Fruit fly (Drosophila melanogaster) whole organism, embryonic: Measurements from ENCODE around the gene dgt6.

Source experiments
- Atf3 ChIP-seq: fragments of 200-800 bp; sonication (Bioruptor generic); optimal IDR thresholded peaks from 3 replicates; lab custom pipeline; 2016; ENCODE audit warnings: missing biosample characterization, missing genetic modification characterization
- CG10209 ChIP-seq: fragments of 200-800 bp; sonication (Bioruptor generic); optimal IDR thresholded peaks from 3 replicates; lab custom pipeline; 2017; ENCODE audit warnings: missing biosample characterization, mild to moderate bottlenecking, missing genetic modification characterization, missing genetic modification reagents
- CG1024 ChIP-seq: fragments of 200-800 bp; sonication (Bioruptor generic); IDR thresholded peaks from 2 replicates; pipeline ENCODE4 v1.3.6; 2022; ENCODE audit warnings: missing biosample characterization, missing genetic modification characterization
- CG10267 ChIP-seq: fragments of 200-800 bp; sonication (Bioruptor generic); optimal IDR thresholded peaks from 2 replicates; lab custom pipeline; 2018; ENCODE audit warnings: missing biosample characterization, mild to moderate bottlenecking, missing genetic modification characterization, moderate library complexity
- CG10979 ChIP-seq: fragments of 200-800 bp; sonication (Bioruptor generic); optimal IDR thresholded peaks from 2 replicates; lab custom pipeline; 2018; ENCODE audit warnings: missing biosample characterization, mild to moderate bottlenecking, missing genetic modification characterization, moderate library complexity
- CG13424 ChIP-seq: fragments of 200-800 bp; sonication (Bioruptor generic); optimal IDR thresholded peaks from 2 replicates; lab custom pipeline; 2019; ENCODE audit warnings: missing biosample characterization, mild to moderate bottlenecking, missing genetic modification characterization, moderate library complexity
- CG13894 ChIP-seq: fragments of 200-800 bp; sonication (Bioruptor generic); optimal IDR thresholded peaks from 3 replicates; lab custom pipeline; 2018; ENCODE audit warnings: missing biosample characterization, mild to moderate bottlenecking, missing genetic modification characterization, moderate library complexity
- CG14050 ChIP-seq: fragments of 200-800 bp; sonication (Bioruptor generic); IDR thresholded peaks from 3 replicates; pipeline ENCODE4 v1.3.6; 2022; ENCODE audit warnings: missing biosample characterization, missing genetic modification characterization
- CG14710 ChIP-seq: fragments of 200-800 bp; sonication (Bioruptor generic); optimal IDR thresholded peaks from 3 replicates; lab custom pipeline; 2019; ENCODE audit warnings: missing biosample characterization, mild to moderate bottlenecking, missing genetic modification characterization, moderate library complexity
- CG15696 ChIP-seq: fragments of 200-800 bp; sonication (Bioruptor generic); optimal IDR thresholded peaks from 2 replicates; lab custom pipeline; 2019; ENCODE audit warnings: missing biosample characterization, mild to moderate bottlenecking, missing genetic modification characterization, moderate library complexity
- CG1647 ChIP-seq: fragments of 200-800 bp; sonication (Bioruptor generic); optimal IDR thresholded peaks from 3 replicates; lab custom pipeline; 2016; ENCODE audit warnings: missing biosample characterization, missing genetic modification characterization
- CG17361 ChIP-seq: fragments of 200-800 bp; sonication (Bioruptor generic); IDR thresholded peaks from 3 replicates; pipeline ENCODE4 v1.3.6; 2022; ENCODE audit warnings: missing biosample characterization, missing genetic modification characterization
- CG2875 ChIP-seq: fragments of 200-800 bp; sonication (Bioruptor generic); optimal IDR thresholded peaks from 2 replicates; lab custom pipeline; 2017; ENCODE audit warnings: missing biosample characterization, mild to moderate bottlenecking, missing genetic modification characterization, missing genetic modification reagents
- CG32532 ChIP-seq: fragments of 200-800 bp; sonication (Bioruptor generic); IDR thresholded peaks from 2 replicates; pipeline ENCODE4 v1.3.6; 2022; ENCODE audit warnings: missing biosample characterization, missing genetic modification characterization
- CG43689 ChIP-seq: fragments of 200-800 bp; sonication (Bioruptor generic); IDR thresholded peaks from 2 replicates; pipeline ENCODE4 v1.3.6; 2022; ENCODE audit warnings: missing biosample characterization, missing genetic modification characterization
- CG6254 ChIP-seq: fragments of 200-800 bp; sonication (Bioruptor generic); optimal IDR thresholded peaks from 3 replicates; lab custom pipeline; 2017; ENCODE audit warnings: mild to moderate bottlenecking, missing biosample characterization, missing genetic modification reagents, missing genetic modification characterization
- CG8924 ChIP-seq: fragments of 200-800 bp; optimal IDR thresholded peaks from 3 replicates; lab custom pipeline; 2019; ENCODE audit warnings: missing biosample characterization, mild to moderate bottlenecking, missing genetic modification characterization, moderate library complexity
- CG8944 ChIP-seq: fragments of 200-800 bp; sonication (Bioruptor generic); optimal IDR thresholded peaks from 3 replicates; lab custom pipeline; 2016; ENCODE audit warnings: missing biosample characterization, missing genetic modification characterization
- CG9797 ChIP-seq: fragments of 200-800 bp; sonication (Bioruptor generic); optimal IDR thresholded peaks from 3 replicates; lab custom pipeline; 2018; ENCODE audit warnings: missing biosample characterization, mild to moderate bottlenecking, missing genetic modification characterization
- D ChIP-seq, 2 experiments: fragments of 200-800 bp in 1 of 2; fragments of >200 bp in 1 of 2; sonication (Bioruptor generic) in 1 of 2; optimal IDR thresholded peaks; 2 replicates in 1 of 2; 3 replicates in 1 of 2; lab custom pipeline; 2017; ENCODE audit warnings: mild to moderate bottlenecking in 1 of 2, missing biosample characterization in 1 of 2, missing genetic modification characterization in 1 of 2, missing genetic modification reagents in 1 of 2
- Dek ChIP-seq: fragments of 200-800 bp; sonication (Bioruptor generic); optimal IDR thresholded peaks from 3 replicates; lab custom pipeline; 2019; ENCODE audit warnings: missing biosample characterization, mild to moderate bottlenecking, missing genetic modification characterization, moderate library complexity
- Dip2 ChIP-seq: fragments of 200-800 bp; sonication (Bioruptor generic); IDR thresholded peaks from 2 replicates; pipeline ENCODE4 v1.3.6; 2022; ENCODE audit warnings: missing biosample characterization, missing genetic modification characterization
- Drgx ChIP-seq: fragments of 200-800 bp; sonication (Bioruptor generic); IDR thresholded peaks from 2 replicates; pipeline ENCODE4 v1.3.6; 2022; ENCODE audit warnings: missing biosample characterization, missing genetic modification characterization
- ERR ChIP-seq: fragments of 200-800 bp; sonication (Bioruptor generic); optimal IDR thresholded peaks from 2 replicates; lab custom pipeline; 2016; ENCODE audit warnings: missing biosample characterization, missing genetic modification characterization
- Ets65A ChIP-seq: fragments of 200-800 bp; sonication (Bioruptor generic); peaks from one replicate; lab custom pipeline; 2016; ENCODE audit warnings: missing biosample characterization, missing genetic modification characterization
- HLH3B ChIP-seq: fragments of 200-800 bp; sonication (Bioruptor generic); IDR thresholded peaks from 2 replicates; pipeline ENCODE4 v1.3.6; 2022; ENCODE audit warnings: missing biosample characterization, missing genetic modification characterization
- Hsf ChIP-seq: fragments of 200-800 bp; sonication (Bioruptor generic); optimal IDR thresholded peaks from 3 replicates; lab custom pipeline; 2016; ENCODE audit warnings: missing biosample characterization, missing genetic modification characterization
- Jarid2 ChIP-seq: fragments of 200-800 bp; sonication (Bioruptor generic); optimal IDR thresholded peaks from 3 replicates; lab custom pipeline; 2017; ENCODE audit warnings: mild to moderate bottlenecking, missing biosample characterization, missing genetic modification reagents, missing genetic modification characterization
- MBD-R2 ChIP-seq: fragments of 200-800 bp; sonication (Bioruptor generic); IDR thresholded peaks from 2 replicates; pipeline ENCODE4 v1.3.6; 2022; ENCODE audit warnings: missing biosample characterization, missing genetic modification characterization
- Med ChIP-seq: fragments of 200-800 bp; sonication (Bioruptor generic); peaks from one replicate; lab custom pipeline; 2016; ENCODE audit warnings: missing biosample characterization, missing genetic modification characterization, mild to moderate bottlenecking, inconsistent platforms, moderate library complexity
- Opbp ChIP-seq: fragments of 200-800 bp; sonication (Bioruptor generic); IDR thresholded peaks from 3 replicates; pipeline ENCODE4 v1.3.6; 2022; ENCODE audit warnings: missing biosample characterization, missing genetic modification characterization; ENCODE audit not compliant: partially characterized antibody
- Usf ChIP-seq: fragments of 200-800 bp; sonication (Bioruptor generic); optimal IDR thresholded peaks from 2 replicates; lab custom pipeline; 2017; ENCODE audit warnings: missing genotype, missing biosample characterization, missing genetic modification characterization
- ab ChIP-seq: fragments of 200-800 bp; sonication (Bioruptor generic); optimal IDR thresholded peaks from 2 replicates; lab custom pipeline; 2016; ENCODE audit warnings: missing biosample characterization, missing genetic modification characterization
- caup ChIP-seq: fragments of 200-800 bp; sonication (Bioruptor generic); optimal IDR thresholded peaks from 3 replicates; lab custom pipeline; 2017; ENCODE audit warnings: missing biosample characterization, mild to moderate bottlenecking, missing genetic modification characterization, moderate library complexity; ENCODE audit not compliant: severe bottlenecking
- croc ChIP-seq: fragments of 200-800 bp; sonication (Bioruptor generic); conservative IDR thresholded peaks from 3 replicates; pipeline ENCODE4 v1.3.6; 2022; ENCODE audit warnings: missing biosample characterization, missing genetic modification characterization
- crol ChIP-seq: fragments of 200-800 bp; sonication (Bioruptor generic); IDR thresholded peaks from 2 replicates; pipeline ENCODE4 v1.3.6; 2022; ENCODE audit warnings: missing biosample characterization, missing genetic modification characterization
- fd3F ChIP-seq: fragments of 200-800 bp; sonication (Bioruptor generic); optimal IDR thresholded peaks from 2 replicates; lab custom pipeline; 2018; ENCODE audit warnings: missing biosample characterization, mild to moderate bottlenecking, missing genetic modification characterization, moderate library complexity
- gce ChIP-seq: fragments of 200-800 bp; sonication (Bioruptor generic); IDR thresholded peaks from 3 replicates; pipeline ENCODE4 v1.3.6; 2022; ENCODE audit warnings: missing biosample characterization, missing genetic modification characterization
- nom ChIP-seq: fragments of 200-800 bp; sonication (Bioruptor generic); optimal IDR thresholded peaks from 2 replicates; lab custom pipeline; 2017; ENCODE audit warnings: missing biosample characterization, missing genetic modification characterization, mild to moderate bottlenecking, moderate library complexity, missing genetic modification reagents
- org-1 ChIP-seq: fragments of 200-800 bp; sonication (Bioruptor generic); optimal IDR thresholded peaks from 2 replicates; lab custom pipeline; 2017; ENCODE audit warnings: missing biosample characterization, missing genetic modification characterization
- sd ChIP-seq: fragments of 200-800 bp; sonication (Bioruptor generic); optimal IDR thresholded peaks from 3 replicates; lab custom pipeline; 2018; ENCODE audit warnings: missing biosample characterization, mild to moderate bottlenecking, missing genetic modification characterization, moderate library complexity
- slou ChIP-seq: fragments of 200-800 bp; sonication (Bioruptor generic); optimal IDR thresholded peaks from 3 replicates; lab custom pipeline; 2016; ENCODE audit warnings: missing biosample characterization, missing genetic modification characterization
- sr ChIP-seq: fragments of 200-800 bp; sonication (Bioruptor generic); IDR thresholded peaks from 3 replicates; pipeline ENCODE4 v1.3.6; 2022; ENCODE audit warnings: missing biosample characterization, missing genetic modification characterization

Gene dgt6

DNA sequence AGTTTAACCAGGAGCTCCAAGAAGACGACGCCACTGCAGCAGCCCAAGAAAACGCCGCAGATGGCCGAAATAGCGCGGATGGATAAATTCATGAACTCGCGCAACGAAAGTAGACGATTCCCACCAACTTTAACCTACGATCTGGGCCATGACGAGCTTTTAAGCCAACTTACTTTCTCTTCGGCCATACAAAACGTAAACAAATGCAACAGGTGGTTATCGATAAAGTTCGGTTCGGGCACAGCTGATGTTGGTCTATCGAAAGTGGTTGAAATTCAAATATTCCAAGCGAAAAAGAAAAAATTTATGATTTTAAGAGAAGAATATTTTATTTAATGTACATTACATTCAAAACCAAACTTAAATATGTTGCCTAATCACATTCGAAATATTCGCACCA is 15.9 kb upstream of the dgt6 start, which contains the start of gene CG14511 (continued):
- TF ChIP-seq Dip2 (GFP tag; lab: Robert Waterston, UW) = no peak

DNA sequence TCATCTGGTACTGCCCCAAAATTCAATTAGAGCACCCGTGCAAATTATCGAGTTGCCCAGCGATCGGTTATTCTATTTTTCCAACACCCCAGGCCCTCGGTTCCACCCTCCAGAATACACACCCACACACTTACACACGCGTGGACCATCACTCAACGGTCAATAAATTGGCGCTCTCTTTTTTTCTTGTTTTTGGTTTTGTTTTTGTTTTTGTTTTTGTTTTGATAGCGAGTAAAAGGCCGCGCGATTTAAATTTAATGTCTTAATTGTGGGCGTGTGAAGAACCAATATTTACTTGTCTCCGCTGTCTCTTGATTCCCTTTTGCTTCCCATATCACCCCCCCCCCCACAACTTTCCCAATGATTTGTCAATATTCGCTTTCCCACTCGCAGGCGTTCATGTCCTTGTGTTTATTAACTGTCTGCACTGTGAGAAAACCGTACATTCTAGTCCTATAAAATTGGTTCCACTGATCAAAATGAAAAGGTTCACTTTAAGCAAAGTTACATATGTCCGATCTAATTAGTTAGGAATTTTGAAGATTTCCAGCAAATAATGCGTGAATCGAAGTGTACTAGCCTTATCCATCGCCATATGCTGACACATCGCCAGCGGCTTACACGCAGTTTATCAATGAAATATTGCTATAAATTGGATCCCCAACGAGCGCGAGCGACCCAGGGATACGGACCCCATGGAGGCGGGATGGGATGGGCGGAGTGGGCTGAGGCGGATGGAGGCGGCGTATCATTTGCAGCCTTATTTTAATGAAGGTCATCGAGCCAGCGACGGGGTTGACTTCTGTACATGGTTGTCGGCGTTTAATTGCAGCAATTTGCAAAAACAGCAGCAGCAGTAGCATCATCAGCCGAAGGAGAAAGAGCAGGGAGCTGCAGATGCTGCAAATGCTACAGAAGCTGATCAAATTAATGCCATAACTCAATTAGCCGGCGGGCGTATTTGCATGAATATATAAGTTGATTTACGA is 9.3 kb upstream of the dgt6 start:
- TF ChIP-seq sr (GFP tag; lab: Robert Waterston, UW) = peak; percentile 74; the same call in 2 of the 3 replicates
- TF ChIP-seq Med (GFP tag; lab: Kevin White, UChicago) = peak; percentile 13
- TF ChIP-seq Ets65A (GFP tag; lab: Kevin White, UChicago) = peak; percentile 63
- no peak for TF ChIP-seq CG15696 (tag; lab: Kevin White, UChicago)
- peak; percentile 51 for TF ChIP-seq nom
- no peak for TF ChIP-seq CG14710 (tag; lab: Kevin White, UChicago)
- TF ChIP-seq CG10267 (tag; lab: Kevin White, UChicago) = no peak
- TF ChIP-seq croc (GFP tag; lab: Robert Waterston, UW) = no peak
- no peak for TF ChIP-seq MBD-R2 (GFP tag; lab: Robert Waterston, UW)
- peak; percentile 20; the same call in 1 of the 2 replicates for TF ChIP-seq crol (GFP tag; lab: Robert Waterston, UW)
- TF ChIP-seq Jarid2 (GFP tag; lab: Kevin White, UChicago) = no peak
- TF ChIP-seq, all 482 proteins: peak for 5

DNA sequence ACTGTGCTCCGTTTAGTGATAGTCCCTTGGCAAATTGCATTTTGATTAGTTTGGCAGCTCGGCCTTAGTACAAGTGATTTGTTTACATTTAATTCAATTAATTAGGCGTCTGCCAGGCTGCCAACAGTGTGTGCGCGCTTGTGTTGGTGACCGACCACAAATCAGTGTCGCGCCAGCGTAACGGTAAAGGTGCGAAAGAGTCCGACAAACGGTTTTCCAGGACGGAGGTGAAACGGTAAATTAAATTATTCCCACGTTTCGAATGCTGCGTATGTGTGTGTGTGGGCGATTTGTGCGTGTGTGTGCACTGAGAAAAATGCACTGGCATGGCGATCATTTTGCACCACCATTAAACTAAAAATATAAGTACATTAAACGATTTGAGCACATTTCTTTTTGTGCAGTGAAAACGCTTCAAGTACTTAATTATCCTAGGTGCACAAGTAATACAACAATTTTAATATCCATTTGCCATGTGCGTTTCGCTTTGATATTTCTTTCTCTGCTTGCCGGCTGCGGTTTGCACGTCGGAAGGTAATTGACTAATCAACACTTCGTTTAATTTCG is 8.3 kb upstream of the dgt6 start:
- no peak for TF ChIP-seq slou (GFP tag; lab: Kevin White, UChicago)
- no peak for TF ChIP-seq CG8944 (GFP tag; lab: Kevin White, UChicago)
- no peak for TF ChIP-seq CG6254
- TF ChIP-seq org-1 (GFP tag; lab: Kevin White, UChicago) = no peak
- TF ChIP-seq CG32532 (GFP tag; lab: Robert Waterston, UW) = 0 out of 2 replicates have a peak, but pooled peaks have one; percentile 30
- peak; percentile 33; the same call in 1 of the 2 replicates for TF ChIP-seq HLH3B (GFP tag; lab: Robert Waterston, UW)
- TF ChIP-seq caup (GFP tag; lab: Kevin White, UChicago) = no peak
- no peak for TF ChIP-seq ab (GFP tag; lab: Kevin White, UChicago)
- no peak for TF ChIP-seq CG10209
- TF ChIP-seq sd (tag; lab: Kevin White, UChicago) = no peak
- TF ChIP-seq CG17361 = 0 out of 3 replicates have a peak, but pooled peaks have one; percentile 25
- no peak for TF ChIP-seq gce (GFP tag; lab: Robert Waterston, UW)
- no peak for TF ChIP-seq D (optimal IDR thresholded peaks at IDR 0.05; lab: Kevin White, UChicago)
- TF ChIP-seq D (GFP tag; optimal IDR thresholded peaks at IDR 0.05; lab: Kevin White, UChicago) = no peak
- peak; percentile 23 for TF ChIP-seq CG13424 (tag; lab: Kevin White, UChicago)
- TF ChIP-seq CG13894 = no peak
- no peak for TF ChIP-seq Dek (tag; lab: Kevin White, UChicago)
- peak; percentile 38 for TF ChIP-seq Hsf (GFP tag; lab: Kevin White, UChicago)
- peak; percentile 26 for TF ChIP-seq fd3F (GFP tag; lab: Kevin White, UChicago)
- no peak for TF ChIP-seq CG10979 (tag; lab: Kevin White, UChicago)
- TF ChIP-seq CG14050 (GFP tag; lab: Robert Waterston, UW) = no peak
- no peak for TF ChIP-seq Atf3 (GFP tag; lab: Kevin White, UChicago)
- TF ChIP-seq Drgx = no peak
- no peak for TF ChIP-seq CG1647 (GFP tag; lab: Kevin White, UChicago)
- TF ChIP-seq CG9797 = no peak
- no peak for TF ChIP-seq CG2875 (GFP tag; lab: Kevin White, UChicago)
- no peak for TF ChIP-seq ERR (GFP tag; lab: Kevin White, UChicago)
- TF ChIP-seq CG43689 (GFP tag; lab: Robert Waterston, UW) = no peak
- no peak for TF ChIP-seq CG1024 (GFP tag; lab: Robert Waterston, UW)
- no peak for TF ChIP-seq Opbp (GFP tag; lab: Robert Waterston, UW)
- no peak for TF ChIP-seq Usf (GFP tag; lab: Kevin White, UChicago)
- TF ChIP-seq CG8924 (tag; lab: Kevin White, UChicago) = no peak
